Worm (Caenorhabditis elegans): ENCODE data around the gene Y39E4B.13.

DNA sequence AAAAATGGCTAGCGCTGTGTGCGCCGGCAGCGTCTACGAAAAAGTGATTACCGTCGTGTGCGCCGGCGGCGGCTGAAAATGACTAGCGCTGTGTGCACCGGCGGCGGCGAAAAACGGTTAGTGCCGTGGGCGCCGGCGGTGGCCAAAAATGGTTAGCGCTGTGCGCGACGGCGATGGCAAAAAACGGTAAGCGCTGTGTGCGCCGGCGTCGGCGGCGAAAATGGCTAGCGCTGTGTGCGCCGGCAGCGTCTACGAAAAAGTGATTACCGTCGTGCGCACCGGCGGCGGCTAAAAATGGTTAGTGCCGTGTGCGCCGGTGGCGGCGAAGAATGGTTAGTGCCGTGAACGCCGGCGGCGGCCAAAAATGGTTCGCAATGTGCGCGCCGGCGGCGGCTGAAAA is 1.4 kb downstream of the Y39E4B.13 start:
- TF ChIP-seq snpc-4 (tag; optimal IDR thresholded peaks at IDR 0.05), result no peak
- no peak for TF ChIP-seq ham-2 (GFP tag; optimal IDR thresholded peaks at IDR 0.05)
- TF ChIP-seq unc-62 (GFP tag; optimal IDR thresholded peaks at IDR 0.05), result no peak
- no peak for TF ChIP-seq hlh-1 (tag; optimal IDR thresholded peaks at IDR 0.05)
- no peak for TF ChIP-seq elt-3 (tag; optimal IDR thresholded peaks at IDR 0.05)
- TF ChIP-seq unc-120 (tag; optimal IDR thresholded peaks at IDR 0.05; ENCODE audit: poor library complexity, severe bottlenecking), result no peak
- no peak for TF ChIP-seq blmp-1 (tag; optimal IDR thresholded peaks at IDR 0.05)
- TF ChIP-seq cnd-1 (tag; optimal IDR thresholded peaks at IDR 0.05), result no peak
- TF ChIP-seq nhr-12 (tag; optimal IDR thresholded peaks at IDR 0.05), result no peak
- TF ChIP-seq lin-13 (tag; optimal IDR thresholded peaks at IDR 0.05), result no peak
- TF ChIP-seq unc-39 (tag; optimal IDR thresholded peaks at IDR 0.05), result no peak
- TF ChIP-seq sptf-1 (tag; optimal IDR thresholded peaks at IDR 0.05), result no peak
- no peak for TF ChIP-seq pha-4 (tag; optimal IDR thresholded peaks at IDR 0.05)
